Worm (Caenorhabditis elegans): ENCODE data around the gene C01B10.9.

ce11 chrIV:6588080-6588613 lies 43.9 kb upstream of the C01B10.9 start:
- TF ChIP-seq Y116A8C.19 (tag; optimal IDR thresholded peaks at IDR 0.05; ENCODE audit: borderline replicate concordance) (no peak), nhr-11 (tag; optimal IDR thresholded peaks at IDR 0.05) (no peak), fos-1 (tag; optimal IDR thresholded peaks at IDR 0.05) (no peak), blmp-1 (tag; optimal IDR thresholded peaks at IDR 0.05) (no peak), nhr-76 (tag; optimal IDR thresholded peaks at IDR 0.05) (no peak), nhr-28 (tag; optimal IDR thresholded peaks at IDR 0.05) (no peak), F16B12.6 (tag; optimal IDR thresholded peaks at IDR 0.05) (no peak), ztf-11 (tag; optimal IDR thresholded peaks at IDR 0.05) (no peak), egl-27 (tag; optimal IDR thresholded peaks at IDR 0.05) (no peak), unc-130 (tag; optimal IDR thresholded peaks at IDR 0.05) (no peak), sup-37 (GFP tag; optimal IDR thresholded peaks at IDR 0.05) (no peak), nhr-90 (tag; optimal IDR thresholded peaks at IDR 0.05; ENCODE audit: poor library complexity) (no peak)
